Worm (Caenorhabditis elegans) whole organism, late embryonic: Measurements from ENCODE around the gene nhr-277.
A peak's percentile ranks its signal among the peaks of the same experiment; 100 is the strongest.
"Not testable (repeated sequence)": the region's sequence is repeated elsewhere in the genome, so short reads cannot be mapped to it uniquely, and the experiment has no call there.

ENCODE experiments used
- K02D7.2 ChIP-seq: sonication (generic microtip); optimal IDR thresholded peaks from 2 replicates; lab custom pipeline; 2017; ENCODE audit warnings: mild to moderate bottlenecking, missing genetic modification characterization, missing compliant biosample characterization
- ceh-18 ChIP-seq: sonication (generic microtip); optimal IDR thresholded peaks from 2 replicates; lab custom pipeline; 2016; ENCODE audit warnings: missing genetic modification characterization, missing compliant biosample characterization
- ceh-34 ChIP-seq: sonication (generic microtip); optimal IDR thresholded peaks from 2 replicates; lab custom pipeline; 2016; ENCODE audit warnings: mild to moderate bottlenecking, missing genetic modification characterization, missing compliant biosample characterization
- elt-2 ChIP-seq: sonication (generic microtip); optimal IDR thresholded peaks from 2 replicates; lab custom pipeline; 2016; ENCODE audit warnings: missing genetic modification reagents, missing genetic modification characterization, missing compliant biosample characterization
- ets-4 ChIP-seq: sonication (generic microtip); optimal IDR thresholded peaks from 2 replicates; lab custom pipeline; 2016; ENCODE audit warnings: missing genetic modification characterization, missing compliant biosample characterization
- hlh-13 ChIP-seq: fragments of 200-800 bp; sonication (Bioruptor generic); optimal IDR thresholded peaks from 2 replicates; lab custom pipeline; 2018; ENCODE audit warnings: mild to moderate bottlenecking, missing genetic modification characterization, missing compliant biosample characterization
- nfya-1 ChIP-seq: sonication (generic microtip); optimal IDR thresholded peaks from 2 replicates; lab custom pipeline; 2017; ENCODE audit warnings: missing genetic modification characterization, mild to moderate bottlenecking, missing compliant biosample characterization, antibody characterized with exemption, moderate library complexity
- pat-9 ChIP-seq: fragments of 200-800 bp; sonication (Bioruptor generic); optimal IDR thresholded peaks from 2 replicates; lab custom pipeline; 2018; ENCODE audit warnings: mild to moderate bottlenecking, missing genetic modification characterization, moderate library complexity, missing compliant biosample characterization
- pax-1 ChIP-seq: fragments of 150-350 bp; optimal IDR thresholded peaks from 2 replicates; lab custom pipeline; 2014; ENCODE audit warnings: missing biosample characterization, missing genetic modification characterization
- unc-42 ChIP-seq: sonication (generic microtip); optimal IDR thresholded peaks from 2 replicates; lab custom pipeline; 2016; ENCODE audit warnings: missing genotype, missing genetic modification characterization, missing compliant biosample characterization
- unc-55 ChIP-seq: sonication (generic microtip); optimal IDR thresholded peaks from 2 replicates; lab custom pipeline; 2017; ENCODE audit warnings: missing biosample characterization, missing genetic modification reagents, missing genetic modification characterization

The nhr-277 gene

DNA sequence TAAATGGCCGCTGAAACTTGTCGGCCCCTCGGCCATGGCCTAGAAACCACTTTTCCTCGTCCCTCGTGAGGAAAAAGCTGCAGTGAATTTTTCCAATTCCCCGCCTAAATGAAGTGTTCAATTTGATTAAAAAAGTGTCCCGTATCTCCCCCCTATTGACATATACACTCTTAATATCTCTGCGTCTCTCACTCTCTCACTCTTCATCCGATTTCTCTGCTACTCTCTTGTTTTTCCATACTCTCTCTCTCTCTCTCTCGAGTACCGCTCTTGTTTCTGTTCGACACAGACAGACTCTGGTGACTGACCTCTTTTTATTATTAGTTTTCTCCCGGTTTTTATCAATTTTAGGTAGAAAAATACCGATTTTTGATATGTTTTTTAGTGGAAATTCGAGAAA is 42.3 kb downstream of the nhr-277 start:
- peak; percentile 14 for TF ChIP-seq unc-55 (GFP tag; lab: Kevin White, UChicago)
- TF ChIP-seq elt-2: no peak
- TF ChIP-seq nfya-1: peak; percentile 44
- TF ChIP-seq K02D7.2 (tag; lab: Kevin White, UChicago): no peak
- peak; percentile 71 for TF ChIP-seq unc-42

DNA sequence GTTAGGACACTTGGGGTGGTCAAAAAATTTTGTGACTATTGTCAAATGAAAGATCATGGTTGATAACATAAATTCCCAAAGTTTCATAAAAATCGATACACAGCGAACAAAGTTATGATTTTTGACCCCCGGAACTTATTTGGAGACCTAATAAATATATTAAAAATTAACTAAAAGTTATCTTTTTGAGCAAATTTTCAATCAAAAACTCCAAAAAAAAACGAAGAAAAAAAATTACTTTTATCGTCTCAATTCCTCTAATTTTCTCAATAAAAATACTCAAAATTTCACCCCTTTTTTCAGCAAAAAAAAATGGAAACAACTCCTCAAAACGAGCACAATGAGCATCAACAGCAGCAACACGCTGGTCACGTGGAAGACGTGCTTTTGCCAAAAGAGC is 45.6 kb downstream of the nhr-277 start, which contains the start of gene atln-1:
Gene atln-1 (plus strand): TSS at position 301 of the 400 bp plus-strand sequence.
- TF ChIP-seq pax-1, ceh-18, ceh-34 (tag; lab: Kevin White, UChicago): not testable (repeated sequence)
- TF ChIP-seq, all 69 proteins: peak for 0; not testable (repeated sequence) for 69

- TF ChIP-seq ets-4 (tag; lab: Kevin White, UChicago) (no peak), hlh-13 (GFP tag; lab: Kevin White, UChicago) (no peak), nfya-1 (peak; percentile 72), pat-9 (tag; lab: Kevin White, UChicago) (no peak)
These were observed 51.2 kb downstream of the nhr-277 start for ce11 chrIV:2793956-2794355.
